Worm (Caenorhabditis elegans): ENCODE data around the gene cbs-1.

- TF ChIP-seq nhr-11 (tag; optimal IDR thresholded peaks at IDR 0.05) (no peak), R02D3.7 (tag; optimal IDR thresholded peaks at IDR 0.05) (no peak), egl-27 (tag; optimal IDR thresholded peaks at IDR 0.05) (no peak), fos-1 (tag; optimal IDR thresholded peaks at IDR 0.05) (no peak), F26F4.8 (GFP tag; conservative IDR thresholded peaks at IDR 0.05) (no peak), daf-12 (tag; optimal IDR thresholded peaks at IDR 0.05) (no peak), attf-4 (tag; optimal IDR thresholded peaks at IDR 0.05) (no peak), lsy-2 (tag; optimal IDR thresholded peaks at IDR 0.05) (no peak), snpc-4 (tag; optimal IDR thresholded peaks at IDR 0.05) (no peak), unc-62 (GFP tag; optimal IDR thresholded peaks at IDR 0.05 in 1 of 2) (no peak), unc-62 (tag; optimal IDR thresholded peaks at IDR 0.05) (no peak), dpl-1 (GFP tag; optimal IDR thresholded peaks at IDR 0.05) (no peak), jun-1 (tag; optimal IDR thresholded peaks at IDR 0.05) (no peak)
Measured at ce11 chrX:10095145-10095544, 41.1 kb downstream of the cbs-1 start, which contains the start of gene flp-2.
